Worm (Caenorhabditis elegans) whole organism, young adult: ENCODE measurements around the gene C07E3.10.

Experiments
- B0019.2 ChIP-seq: fragments of 200-800 bp; sonication (Bioruptor generic); conservative IDR thresholded peaks from 2 replicates; pipeline ENCODE4 v1.3.6; 2022; ENCODE audit warnings: missing genetic modification reagents, missing genetic modification characterization, missing compliant biosample characterization
- dpl-1 ChIP-seq: fragments of 150-350 bp; optimal IDR thresholded peaks from 2 replicates; lab custom pipeline; 2014; ENCODE audit warnings: missing biosample characterization, missing genetic modification reagents, missing genetic modification characterization
- fkh-3 ChIP-seq: sonication (generic microtip); optimal IDR thresholded peaks from 2 replicates; lab custom pipeline; 2016; ENCODE audit warnings: mild to moderate bottlenecking, missing genetic modification characterization, missing compliant biosample characterization
- him-1 ChIP-seq: sonication (generic microtip); optimal IDR thresholded peaks from 2 replicates; lab custom pipeline; 2016; ENCODE audit warnings: missing genotype, missing genetic modification reagents, missing genetic modification characterization, missing compliant biosample characterization
- hlh-26 ChIP-seq: fragments of 200-800 bp; sonication (Bioruptor generic); conservative IDR thresholded peaks from 2 replicates; pipeline ENCODE4 v1.3.6; 2022; ENCODE audit warnings: missing genetic modification reagents, missing genetic modification characterization, missing compliant biosample characterization
- let-607 ChIP-seq, 2 experiments: fragments of 200-800 bp in 1 of 2; sonication (Bioruptor generic) in 1 of 2; sonication (generic microtip) in 1 of 2; optimal IDR thresholded peaks; 2 replicates each; lab custom pipeline; 2016 to 2018; ENCODE audit warnings: mild to moderate bottlenecking in 2 of 2, missing compliant biosample characterization in 2 of 2, missing genetic modification characterization in 2 of 2, moderate library complexity in 2 of 2, missing genotype in 1 of 2
- lin-35 ChIP-seq, 3 experiments: fragments of 150-350 bp in 2 of 3; sonication (generic microtip) in 1 of 3; optimal IDR thresholded peaks; 2 replicates each; lab custom pipeline; 2014 to 2018; ENCODE audit warnings: missing biosample characterization in 3 of 3, missing genetic modification characterization in 3 of 3, missing genetic modification reagents in 3 of 3
- nhr-80 ChIP-seq: sonication (generic microtip); optimal IDR thresholded peaks from 2 replicates; lab custom pipeline; 2016; ENCODE audit warnings: missing genetic modification characterization, missing compliant biosample characterization
- pha-4 ChIP-seq: fragments of 150-350 bp; sonication (generic microtip); optimal IDR thresholded peaks from 2 replicates; lab custom pipeline; 2014; ENCODE audit warnings: missing biosample characterization, missing genetic modification reagents, missing genetic modification characterization
- sea-2 ChIP-seq: fragments of 200-800 bp; sonication (Bioruptor generic); IDR thresholded peaks from 2 replicates; pipeline ENCODE4 v1.3.6; 2022; ENCODE audit warnings: missing genetic modification characterization, missing compliant biosample characterization
- snpc-4 ChIP-seq, 5 experiments: fragments of 150-350 bp in 1 of 5; sonication (generic microtip) in 4 of 5; optimal IDR thresholded peaks; 2 replicates each; lab custom pipeline; 2014 to 2018; ENCODE audit warnings: missing genetic modification characterization in 5 of 5, missing biosample characterization in 3 of 5, antibody characterized with exemption in 2 of 5, mild to moderate bottlenecking in 2 of 5, missing compliant biosample characterization in 2 of 5, missing genotype in 2 of 5, moderate library complexity in 2 of 5, missing genetic modification reagents in 1 of 5
- unc-62 ChIP-seq: fragments of 150-350 bp; optimal IDR thresholded peaks from 2 replicates; lab custom pipeline; 2014; ENCODE audit warnings: missing biosample characterization, missing genetic modification reagents, missing genetic modification characterization
- ztf-26 ChIP-seq: sonication (generic microtip); optimal IDR thresholded peaks from 2 replicates; lab custom pipeline; 2017; ENCODE audit warnings: missing genetic modification characterization, missing compliant biosample characterization

DNA sequence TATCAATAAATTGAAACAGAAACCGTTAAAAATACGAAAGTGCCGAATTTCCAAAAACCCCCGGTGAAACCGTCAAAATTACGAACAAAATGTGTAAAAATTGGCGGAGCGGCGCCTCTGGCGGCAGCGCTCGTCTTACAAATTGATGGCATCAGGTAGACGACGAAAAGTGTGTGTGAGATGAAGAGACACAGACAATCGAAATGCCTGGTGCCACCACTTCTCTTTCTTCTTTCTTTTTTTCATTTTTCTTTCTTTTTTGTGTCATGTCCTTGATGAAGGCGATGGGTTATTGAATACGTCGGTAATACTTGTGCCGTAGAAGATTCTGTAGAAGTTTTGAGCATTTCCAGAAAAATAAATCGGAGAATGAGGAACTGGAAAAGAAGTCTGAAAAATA is 31.7 kb downstream of the C07E3.10 start:
- TF ChIP-seq B0019.2 (GFP tag; lab: Robert Waterston, UW) (no peak), snpc-4 (GFP tag; optimal IDR thresholded peaks at IDR 0.05; lab: Kevin White, UChicago) (no peak), snpc-4 (tag; optimal IDR thresholded peaks at IDR 0.05; lab: Kevin White, UChicago) (no peak), sea-2 (GFP tag; lab: Robert Waterston, UW) (no peak), unc-62 (no peak), him-1 (tag; lab: Kevin White, UChicago) (no peak), nhr-80 (no peak), ztf-26 (tag; lab: Kevin White, UChicago) (no peak), hlh-26 (GFP tag; lab: Robert Waterston, UW) (no peak), dpl-1 (GFP tag; lab: Kevin White, UChicago) (no peak), let-607 (tag; optimal IDR thresholded peaks at IDR 0.05; lab: Kevin White, UChicago) (no peak), fkh-3 (tag; lab: Kevin White, UChicago) (no peak), pha-4 (tag; lab: Kevin White, UChicago) (no peak), lin-35 (GFP tag; optimal IDR thresholded peaks at IDR 0.05; lab: Kevin White, UChicago) (no peak)
